Fruit fly (Drosophila melanogaster): ENCODE data around the gene OXA1L.

Gene OXA1L

DNA sequence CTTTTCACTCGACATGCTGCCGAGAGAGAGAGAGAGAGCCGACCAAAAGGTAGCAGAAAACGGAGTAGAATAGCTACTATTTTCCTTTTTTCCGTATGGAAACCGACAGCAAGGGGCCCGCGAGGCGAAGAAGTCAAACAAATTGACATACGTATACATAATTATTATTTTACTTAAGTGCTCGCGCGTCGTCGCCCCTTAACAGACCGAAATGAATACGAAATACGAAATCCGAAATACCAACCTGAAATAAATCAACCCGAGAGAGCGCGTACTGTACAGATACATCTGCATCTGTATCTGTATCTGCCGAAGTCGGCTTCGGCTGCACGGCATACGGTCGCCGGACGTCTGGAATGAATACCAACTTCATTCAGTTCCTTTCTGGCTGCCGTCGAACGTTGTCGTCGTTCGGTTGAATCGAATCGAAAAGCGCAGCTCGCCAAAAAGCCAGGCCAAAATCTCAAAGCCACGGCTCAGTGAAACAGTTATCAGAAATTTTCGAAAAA lies 28.7 kb downstream of the OXA1L start (continued):
- no peak for TF ChIP-seq prd (optimal IDR thresholded peaks at IDR 0.05)
- no peak for TF ChIP-seq prd (GFP tag; IDR thresholded peaks at IDR 0.05)
- TF ChIP-seq Ssrp (tag; optimal IDR thresholded peaks at IDR 0.05): no peak
- TF ChIP-seq Hmr (GFP tag; optimal IDR thresholded peaks at IDR 0.05): peak; percentile 43
- peak; percentile 40 for TF ChIP-seq shn (GFP tag; optimal IDR thresholded peaks at IDR 0.05)
- TF ChIP-seq lola (GFP tag; optimal IDR thresholded peaks at IDR 0.05): no peak
- TF ChIP-seq CG5180 (GFP tag; optimal IDR thresholded peaks at IDR 0.05): peak; percentile 89
- TF ChIP-seq CG18764 (GFP tag; optimal IDR thresholded peaks at IDR 0.05): no peak
- TF ChIP-seq CG7987 (GFP tag; optimal IDR thresholded peaks at IDR 0.05): peak; percentile 72
- peak; percentile 35 for TF ChIP-seq CG6254 (GFP tag; optimal IDR thresholded peaks at IDR 0.05)
- peak; percentile 99 for TF ChIP-seq Deaf1 (tag; optimal IDR thresholded peaks at IDR 0.05)
- peak; percentile 29 for TF ChIP-seq CG1603 (tag; optimal IDR thresholded peaks at IDR 0.05)
- no peak for TF ChIP-seq sisA (GFP tag; IDR thresholded peaks at IDR 0.05)
- TF ChIP-seq Hr78 (GFP tag; optimal IDR thresholded peaks at IDR 0.05): peak in 1 of 2 experiments; percentile 78
- TF ChIP-seq gsb (GFP tag; IDR thresholded peaks at IDR 0.05): 0 out of 2 replicates have a peak, but pooled peaks have one; percentile 11
- TF ChIP-seq CG5953 (GFP tag; IDR thresholded peaks at IDR 0.05): peak; percentile 64
- peak; percentile 66 for TF ChIP-seq CG17359 (tag; optimal IDR thresholded peaks at IDR 0.05)
- TF ChIP-seq CG13624 (GFP tag; optimal IDR thresholded peaks at IDR 0.05): peak; percentile 4
- TF ChIP-seq danr (GFP tag; IDR thresholded peaks at IDR 0.05): no peak
- no peak for TF ChIP-seq CG15696 (tag; optimal IDR thresholded peaks at IDR 0.05)
- no peak for TF ChIP-seq CG9437 (GFP tag; optimal IDR thresholded peaks at IDR 0.05)
- TF ChIP-seq ato (GFP tag; IDR thresholded peaks at IDR 0.05; ENCODE audit: partially characterized antibody): peak; percentile 70
- no peak for TF ChIP-seq tin (GFP tag; optimal IDR thresholded peaks at IDR 0.05)
- TF ChIP-seq croc (GFP tag; conservative IDR thresholded peaks at IDR 0.05): no peak
- no peak for TF ChIP-seq Spps (tag; optimal IDR thresholded peaks at IDR 0.05)
- peak; percentile 49; the same call in 1 of the 2 replicates for TF ChIP-seq onecut (GFP tag; IDR thresholded peaks at IDR 0.05)
- no peak for TF ChIP-seq CG13123 (GFP tag; optimal IDR thresholded peaks at IDR 0.05)
- TF ChIP-seq CG1832 (GFP tag; optimal IDR thresholded peaks at IDR 0.05): peak; percentile 37
- TF ChIP-seq mam (GFP tag; optimal IDR thresholded peaks at IDR 0.05): peak; percentile 2
- peak; percentile 35 for TF ChIP-seq pho (GFP tag; optimal IDR thresholded peaks at IDR 0.05)
- TF ChIP-seq CG17186 (GFP tag; optimal IDR thresholded peaks at IDR 0.05): no peak
- no peak for TF ChIP-seq CG14667 (GFP tag; IDR thresholded peaks at IDR 0.05)
- TF ChIP-seq CG11398 (GFP tag; optimal IDR thresholded peaks at IDR 0.05): peak; percentile 18
- TF ChIP-seq row (GFP tag; IDR thresholded peaks at IDR 0.05): peak; percentile 30; the same call in 1 of the 3 replicates
- peak; percentile 95; the same call in 2 of the 3 replicates for TF ChIP-seq CG2199 (GFP tag; IDR thresholded peaks at IDR 0.05)
- no peak for TF ChIP-seq Poxn (GFP tag; IDR thresholded peaks at IDR 0.05)
- peak; percentile 50; the same call in 1 of the 2 replicates for TF ChIP-seq CG11247 (GFP tag; IDR thresholded peaks at IDR 0.05)
- peak in 1 of 2 experiments; percentile 93 for TF ChIP-seq tll (GFP tag; optimal IDR thresholded peaks at IDR 0.05)
- no peak for TF ChIP-seq usp (GFP tag; optimal IDR thresholded peaks at IDR 0.05)
- no peak for TF ChIP-seq hth (optimal IDR thresholded peaks at IDR 0.05)
- peak; percentile 52; the same call in 1 of the 3 replicates for TF ChIP-seq CG6791 (GFP tag; IDR thresholded peaks at IDR 0.05; ENCODE audit: partially characterized antibody)
- no peak for TF ChIP-seq Hand (GFP tag; optimal IDR thresholded peaks at IDR 0.05)
- TF ChIP-seq Hey (tag; optimal IDR thresholded peaks at IDR 0.05): peak; percentile 94
- no peak for TF ChIP-seq ham (GFP tag; IDR thresholded peaks at IDR 0.05)
- peak; percentile 48 for TF ChIP-seq CG7839 (tag; optimal IDR thresholded peaks at IDR 0.05)
- peak; percentile 11 for TF ChIP-seq ERR (GFP tag; optimal IDR thresholded peaks at IDR 0.05)
- TF ChIP-seq CG9932 (GFP tag; IDR thresholded peaks at IDR 0.05): peak; percentile 48; the same call in 1 of the 2 replicates
- no peak for TF ChIP-seq fd96Cb (tag; optimal IDR thresholded peaks at IDR 0.05)
- TF ChIP-seq CTCF (GFP tag; optimal IDR thresholded peaks at IDR 0.05): peak; percentile 9
- no peak for TF ChIP-seq Nf-YA (GFP tag; IDR thresholded peaks at IDR 0.05)
- no peak for TF ChIP-seq Lhr (GFP tag; optimal IDR thresholded peaks at IDR 0.05)
